Fruit fly (Drosophila melanogaster) whole organism, prepupa: ENCODE results near the gene vers.

ENCODE experiments used
- Blimp-1 ChIP-seq: fragments of 200-800 bp; sonication (Bioruptor generic); optimal IDR thresholded peaks from 3 replicates; lab custom pipeline; 2017; ENCODE audit warnings: missing biosample characterization, missing genetic modification characterization, mild to moderate bottlenecking, moderate library complexity, missing genetic modification reagents
- CG10631 ChIP-seq: fragments of 200-800 bp; sonication (Bioruptor generic); optimal IDR thresholded peaks from 2 replicates; lab custom pipeline; 2016; ENCODE audit warnings: missing biosample characterization, missing genetic modification characterization
- CG11294 ChIP-seq: fragments of 200-800 bp; sonication (Bioruptor generic); IDR thresholded peaks from 2 replicates; pipeline ENCODE4 v1.3.6; 2022; ENCODE audit warnings: missing biosample characterization, missing genetic modification characterization
- CG11762 ChIP-seq: fragments of 200-800 bp; sonication (Bioruptor generic); optimal IDR thresholded peaks from 3 replicates; lab custom pipeline; 2016; ENCODE audit warnings: missing biosample characterization, missing genetic modification characterization; ENCODE audit not compliant: insufficient read depth
- CG11902 ChIP-seq: fragments of 200-800 bp; sonication (Bioruptor generic); optimal IDR thresholded peaks from 3 replicates; lab custom pipeline; 2016; ENCODE audit warnings: missing biosample characterization, missing genetic modification characterization
- CG15336 ChIP-seq: fragments of 200-800 bp; sonication (Bioruptor generic); IDR thresholded peaks from 2 replicates; pipeline ENCODE4 v1.3.6; 2022; ENCODE audit warnings: missing biosample characterization, missing genetic modification characterization
- CG16779 ChIP-seq: fragments of 200-800 bp; sonication (Bioruptor generic); optimal IDR thresholded peaks from 3 replicates; lab custom pipeline; 2017; ENCODE audit warnings: missing biosample characterization, mild to moderate bottlenecking, missing genetic modification characterization
- CG3032 ChIP-seq: fragments of 200-800 bp; optimal IDR thresholded peaks from 2 replicates; lab custom pipeline; 2019; ENCODE audit warnings: missing biosample characterization, mild to moderate bottlenecking, missing genetic modification characterization, moderate library complexity
- CG31627 ChIP-seq: fragments of 200-800 bp; sonication (Bioruptor generic); optimal IDR thresholded peaks from 3 replicates; lab custom pipeline; 2016; ENCODE audit warnings: missing biosample characterization, missing genetic modification characterization
- CG34406 ChIP-seq: fragments of 200-800 bp; sonication (Bioruptor generic); optimal IDR thresholded peaks from 3 replicates; lab custom pipeline; 2016; ENCODE audit warnings: missing biosample characterization, missing genetic modification characterization
- CG3919 ChIP-seq: fragments of 200-800 bp; sonication (Bioruptor generic); optimal IDR thresholded peaks from 3 replicates; lab custom pipeline; 2016; ENCODE audit warnings: missing biosample characterization, missing genetic modification characterization
- CG6808 ChIP-seq: fragments of 200-800 bp; sonication (Bioruptor generic); optimal IDR thresholded peaks from 3 replicates; lab custom pipeline; 2017; ENCODE audit warnings: missing biosample characterization, missing genetic modification characterization, mild to moderate bottlenecking, moderate library complexity, missing genetic modification reagents
- CG7368 ChIP-seq: fragments of 200-800 bp; sonication (Bioruptor generic); optimal IDR thresholded peaks from 3 replicates; lab custom pipeline; 2016; ENCODE audit warnings: missing biosample characterization, missing genetic modification characterization
- CG8119 ChIP-seq: fragments of 200-800 bp; sonication (Bioruptor generic); IDR thresholded peaks from 3 replicates; pipeline ENCODE4 v1.3.6; 2022; ENCODE audit warnings: missing biosample characterization, missing genetic modification characterization
- CG8319 ChIP-seq: fragments of 200-800 bp; sonication (Bioruptor generic); optimal IDR thresholded peaks from 3 replicates; lab custom pipeline; 2016; ENCODE audit warnings: missing biosample characterization, missing genetic modification characterization
- CG8632 ChIP-seq: fragments of 200-800 bp; sonication (Bioruptor generic); optimal IDR thresholded peaks from 3 replicates; lab custom pipeline; 2016; ENCODE audit warnings: missing biosample characterization, missing genetic modification characterization
- Eip75B ChIP-seq: fragments of 200-800 bp; sonication (Bioruptor generic); optimal IDR thresholded peaks from 3 replicates; lab custom pipeline; 2016; ENCODE audit warnings: missing biosample characterization, missing genetic modification characterization
- Eip78C ChIP-seq: fragments of 200-800 bp; sonication (Bioruptor generic); peaks from one replicate; lab custom pipeline; 2016; ENCODE audit warnings: missing biosample characterization, missing genetic modification characterization
- Eip93F ChIP-seq: fragments of 200-800 bp; sonication (Bioruptor generic); optimal IDR thresholded peaks from 2 replicates; lab custom pipeline; 2016; ENCODE audit warnings: missing biosample characterization, mild to moderate bottlenecking, missing genetic modification characterization
- Ets96B ChIP-seq: fragments of 200-800 bp; optimal IDR thresholded peaks from 2 replicates; lab custom pipeline; 2019; ENCODE audit warnings: missing biosample characterization, mild to moderate bottlenecking, missing genetic modification characterization, moderate library complexity
- Gug ChIP-seq: fragments of 200-800 bp; sonication (Bioruptor generic); IDR thresholded peaks from 2 replicates; pipeline ENCODE4 v1.3.6; 2022; ENCODE audit warnings: missing biosample characterization, missing genetic modification characterization
- Hr38 ChIP-seq: sonication (Bioruptor generic); optimal IDR thresholded peaks from 2 replicates; lab custom pipeline; 2016; ENCODE audit warnings: missing biosample characterization, missing genetic modification characterization
- Hr39 ChIP-seq: fragments of 200-800 bp; sonication (Bioruptor generic); optimal IDR thresholded peaks from 2 replicates; lab custom pipeline; 2016; ENCODE audit warnings: missing biosample characterization, missing genetic modification characterization
- Hr4 ChIP-seq: fragments of 200-800 bp; sonication (Bioruptor generic); optimal IDR thresholded peaks from 3 replicates; lab custom pipeline; 2016; ENCODE audit warnings: missing biosample characterization, missing genetic modification characterization
- Met ChIP-seq: fragments of 200-800 bp; sonication (Bioruptor generic); optimal IDR thresholded peaks from 3 replicates; lab custom pipeline; 2016; ENCODE audit warnings: missing biosample characterization, missing genetic modification characterization
- OdsH ChIP-seq: fragments of 200-800 bp; sonication (Bioruptor generic); optimal IDR thresholded peaks from 3 replicates; lab custom pipeline; 2016; ENCODE audit warnings: missing biosample characterization, missing genetic modification characterization
- Sox102F ChIP-seq: fragments of 200-800 bp; sonication (Bioruptor generic); optimal IDR thresholded peaks from 2 replicates; lab custom pipeline; 2016; ENCODE audit warnings: missing biosample characterization, mild to moderate bottlenecking, missing genetic modification characterization
- Sox14 ChIP-seq: fragments of 200-800 bp; sonication (Bioruptor generic); optimal IDR thresholded peaks from 3 replicates; lab custom pipeline; 2016; ENCODE audit warnings: missing biosample characterization, missing genetic modification characterization
- Sox15 ChIP-seq: fragments of 200-800 bp; sonication (Bioruptor generic); optimal IDR thresholded peaks from 3 replicates; lab custom pipeline; 2016; ENCODE audit warnings: missing biosample characterization, missing genetic modification characterization
- achi ChIP-seq: fragments of 200-800 bp; sonication (Bioruptor generic); optimal IDR thresholded peaks from 3 replicates; lab custom pipeline; 2016; ENCODE audit warnings: missing biosample characterization, missing genetic modification characterization
- cyc ChIP-seq: fragments of 200-800 bp; sonication (Bioruptor generic); optimal IDR thresholded peaks from 3 replicates; lab custom pipeline; 2016; ENCODE audit warnings: missing biosample characterization, missing genetic modification characterization
- dac ChIP-seq: fragments of 200-800 bp; sonication (Bioruptor generic); optimal IDR thresholded peaks from 2 replicates; lab custom pipeline; 2017; ENCODE audit warnings: missing biosample characterization, mild to moderate bottlenecking, missing genetic modification characterization
- dsx ChIP-seq: fragments of 200-800 bp; optimal IDR thresholded peaks from 3 replicates; lab custom pipeline; 2019; ENCODE audit warnings: missing biosample characterization, mild to moderate bottlenecking, missing genetic modification characterization, moderate library complexity; ENCODE audit not compliant: poor library complexity, severe bottlenecking
- eg ChIP-seq: fragments of 200-800 bp; sonication (Bioruptor generic); IDR thresholded peaks from 3 replicates; pipeline ENCODE4 v1.3.6; 2022; ENCODE audit warnings: missing biosample characterization, missing genetic modification characterization
- esn ChIP-seq: fragments of 200-800 bp; sonication (Bioruptor generic); optimal IDR thresholded peaks from 2 replicates; lab custom pipeline; 2016; ENCODE audit warnings: missing biosample characterization, mild to moderate bottlenecking, missing genetic modification characterization, moderate library complexity
- fd59A ChIP-seq: fragments of 200-800 bp; sonication (Bioruptor generic); optimal IDR thresholded peaks from 2 replicates; lab custom pipeline; 2017; ENCODE audit warnings: missing biosample characterization, mild to moderate bottlenecking, missing genetic modification characterization, missing genetic modification reagents
- fd85E ChIP-seq: fragments of 200-800 bp; sonication (Bioruptor generic); optimal IDR thresholded peaks from 3 replicates; lab custom pipeline; 2016; ENCODE audit warnings: missing biosample characterization, missing genetic modification characterization
- fkh ChIP-seq: fragments of 200-800 bp; sonication (Bioruptor generic); optimal IDR thresholded peaks from 3 replicates; lab custom pipeline; 2017; ENCODE audit warnings: missing biosample characterization, mild to moderate bottlenecking, missing genetic modification characterization, moderate library complexity
- lz ChIP-seq: fragments of 200-800 bp; sonication (Bioruptor generic); optimal IDR thresholded peaks from 3 replicates; lab custom pipeline; 2016; ENCODE audit warnings: missing biosample characterization, missing genetic modification characterization
- net ChIP-seq: fragments of 200-800 bp; sonication (Bioruptor generic); optimal IDR thresholded peaks from 3 replicates; lab custom pipeline; 2016; ENCODE audit warnings: missing biosample characterization, missing genetic modification characterization
- pdm3 ChIP-seq: fragments of 200-800 bp; sonication (Bioruptor generic); optimal IDR thresholded peaks from 3 replicates; lab custom pipeline; 2016; ENCODE audit warnings: missing biosample characterization, missing genetic modification characterization
- salr ChIP-seq, 2 experiments: fragments of 200-800 bp; sonication (Bioruptor generic); optimal IDR thresholded peaks; 3 replicates each; lab custom pipeline; 2016 to 2018; ENCODE audit warnings: missing biosample characterization in 2 of 2, missing genetic modification characterization in 2 of 2, mild to moderate bottlenecking in 1 of 2
- spab ChIP-seq: fragments of 200-800 bp; sonication (Bioruptor generic); optimal IDR thresholded peaks from 2 replicates; lab custom pipeline; 2017; ENCODE audit warnings: missing biosample characterization, mild to moderate bottlenecking, missing genetic modification characterization, missing genetic modification reagents
- ss ChIP-seq, 2 experiments: fragments of 200-800 bp; sonication (Bioruptor generic); optimal IDR thresholded peaks; 2 replicates in 1 of 2; 3 replicates in 1 of 2; lab custom pipeline; 2017 to 2018; ENCODE audit warnings: mild to moderate bottlenecking in 2 of 2, missing biosample characterization in 2 of 2, missing genetic modification characterization in 2 of 2, moderate library complexity in 1 of 2
- topi ChIP-seq: fragments of 200-800 bp; sonication (Bioruptor generic); optimal IDR thresholded peaks from 3 replicates; lab custom pipeline; 2016; ENCODE audit warnings: missing biosample characterization, missing genetic modification characterization
- vri ChIP-seq: fragments of 200-800 bp; sonication (Bioruptor generic); optimal IDR thresholded peaks from 3 replicates; lab custom pipeline; 2016; ENCODE audit warnings: missing biosample characterization, mild to moderate bottlenecking, missing genetic modification characterization

vers gene

dm6 chr3L:12138113-12138899 is 22.4 kb downstream of the vers start, which contains the start of the genes ND-SGDH and RhoGAP68F (continued):
- TF ChIP-seq pdm3 (GFP tag; lab: Kevin White, UChicago) (peak; percentile 76), lz (peak; percentile 85), Eip93F (GFP tag; lab: Kevin White, UChicago) (peak; percentile 41), CG3919 (GFP tag; lab: Kevin White, UChicago) (peak; percentile 78), CG8119 (GFP tag; lab: Robert Waterston, UW) (peak; percentile 59; the same call in 1 of the 3 replicates), dsx (GFP tag; lab: Kevin White, UChicago) (peak; percentile 66), fkh (peak; percentile 81), CG11902 (GFP tag; lab: Kevin White, UChicago) (peak; percentile 73), achi (GFP tag; lab: Kevin White, UChicago) (peak; percentile 77), Hr4 (GFP tag; lab: Kevin White, UChicago) (peak; percentile 76), Eip78C (GFP tag; lab: Kevin White, UChicago) (peak; percentile 79), eg (GFP tag; lab: Robert Waterston, UW) (peak; percentile 67; the same call in 2 of the 3 replicates), vri (GFP tag; lab: Kevin White, UChicago) (peak; percentile 18), CG8319 (GFP tag; lab: Kevin White, UChicago) (peak; percentile 54), Sox102F (GFP tag; lab: Kevin White, UChicago) (peak; percentile 76), OdsH (peak; percentile 79), Gug (GFP tag; lab: Robert Waterston, UW) (peak; percentile 36; the same call in 1 of the 2 replicates), spab (GFP tag; lab: Kevin White, UChicago) (peak; percentile 28), CG11294 (GFP tag; lab: Robert Waterston, UW) (peak; percentile 62; the same call in 1 of the 2 replicates)

- TF ChIP-seq cyc (peak; percentile 74), CG8632 (GFP tag; lab: Kevin White, UChicago) (peak; percentile 73), CG31627 (GFP tag; lab: Kevin White, UChicago) (peak; percentile 83), ss (GFP tag; optimal IDR thresholded peaks at IDR 0.05; lab: Kevin White, UChicago) (peak; percentile 5 to 27), CG8319 (GFP tag; lab: Kevin White, UChicago) (no peak), salr (GFP tag; optimal IDR thresholded peaks at IDR 0.05; lab: Kevin White, UChicago) (peak; percentile 8 to 67), Hr39 (GFP tag; lab: Kevin White, UChicago) (peak; percentile 79), Met (GFP tag; lab: Kevin White, UChicago) (no peak), esn (peak; percentile 84), Sox15 (GFP tag; lab: Kevin White, UChicago) (peak; percentile 55), Gug (GFP tag; lab: Robert Waterston, UW) (0 out of 2 replicates have a peak, but pooled peaks have one; percentile 20), Eip78C (GFP tag; lab: Kevin White, UChicago) (peak; percentile 94), fd85E (peak; percentile 0), CG6808 (GFP tag; lab: Kevin White, UChicago) (no peak), net (GFP tag; lab: Kevin White, UChicago) (no peak), topi (peak; percentile 79), dac (GFP tag; lab: Kevin White, UChicago) (peak; percentile 20), OdsH (peak; percentile 75), Eip75B (peak; percentile 84), Hr38 (GFP tag; lab: Kevin White, UChicago) (no peak), eg (GFP tag; lab: Robert Waterston, UW) (peak; percentile 62; the same call in 1 of the 3 replicates), CG11902 (GFP tag; lab: Kevin White, UChicago) (peak; percentile 44), CG34406 (GFP tag; lab: Kevin White, UChicago) (peak; percentile 67), CG7368 (GFP tag; lab: Kevin White, UChicago) (peak; percentile 63), CG11762 (GFP tag; lab: Kevin White, UChicago) (peak; percentile 71), CG15336 (GFP tag; lab: Robert Waterston, UW) (peak; percentile 39; the same call in 1 of the 2 replicates), CG10631 (GFP tag; lab: Kevin White, UChicago) (peak; percentile 75), Ets96B (tag; lab: Kevin White, UChicago) (peak; percentile 43), achi (GFP tag; lab: Kevin White, UChicago) (peak; percentile 63), fd59A (GFP tag; lab: Kevin White, UChicago) (peak; percentile 34), CG16779 (tag; lab: Kevin White, UChicago) (peak; percentile 27), lz (peak; percentile 84), CG3032 (tag; lab: Kevin White, UChicago) (peak; percentile 40), Sox14 (peak; percentile 81), Blimp-1 (GFP tag; lab: Kevin White, UChicago) (no peak)
These were observed 23.4 kb downstream of the vers start for dm6 chr3L:12139232-12139698.
